Comparison of ENCODE assay signal across 3 worm cellular contexts in genomic region chrII:5892813-5893212, ce11.
TF ChIP-seq lines count a peak whose summit lies in the region.

No protein-coding gene starts in this region.

TF ChIP-seq in whole organism, L1 larva, 84 proteins besides CTCF, POLR2A, EP300 and RAD21:
- TF ChIP-seq jun-1 (tag; optimal IDR thresholded peaks at IDR 0.05; lab: Kevin White, UChicago) (peak; percentile 26), skn-1 (tag; optimal IDR thresholded peaks at IDR 0.05; lab: Kevin White, UChicago) (no peak), mef-2 (tag; optimal IDR thresholded peaks at IDR 0.05; lab: Kevin White, UChicago) (no peak), fos-1 (tag; optimal IDR thresholded peaks at IDR 0.05; lab: Kevin White, UChicago) (no peak), nhr-71 (tag; optimal IDR thresholded peaks at IDR 0.05; lab: Kevin White, UChicago) (no peak)
TF ChIP-seq in whole organism, L1 larva: peak in this region for 1.

TF ChIP-seq in whole organism, L4 larva, 104 proteins besides CTCF, POLR2A, EP300 and RAD21:
- TF ChIP-seq zfp-3 (GFP tag; conservative IDR thresholded peaks at IDR 0.05; lab: Robert Waterston, UW) (peak; percentile 82; the same call in 1 of the 2 replicates), pqm-1 (tag; optimal IDR thresholded peaks at IDR 0.05; lab: Kevin White, UChicago) (no peak), arid-1 (GFP tag; conservative IDR thresholded peaks at IDR 0.05; lab: Robert Waterston, UW) (no peak), zip-2 (tag; optimal IDR thresholded peaks at IDR 0.05; lab: Kevin White, UChicago) (no peak), snpc-1.2 (GFP tag; IDR thresholded peaks at IDR 0.05; lab: Robert Waterston, UW) (no peak), fkh-10 (GFP tag; optimal IDR thresholded peaks at IDR 0.05; lab: Kevin White, UChicago) (no peak), hif-1 (tag; optimal IDR thresholded peaks at IDR 0.05; lab: Kevin White, UChicago) (no peak), unc-62 (GFP tag; optimal IDR thresholded peaks at IDR 0.05 in 1 of 2; lab: Kevin White, UChicago) (peak in 1 of 2 experiments; percentile 85), unc-62 (tag; optimal IDR thresholded peaks at IDR 0.05; lab: Kevin White, UChicago) (no peak), fos-1 (tag; optimal IDR thresholded peaks at IDR 0.05; lab: Kevin White, UChicago) (no peak), ZK337.2 (GFP tag; IDR thresholded peaks at IDR 0.05; lab: Robert Waterston, UW) (no peak), Y75B8A.6 (GFP tag; IDR thresholded peaks at IDR 0.05; lab: Robert Waterston, UW) (no peak), dmd-9 (GFP tag; IDR thresholded peaks at IDR 0.05; lab: Robert Waterston, UW) (no peak), mep-1 (tag; optimal IDR thresholded peaks at IDR 0.05; lab: Kevin White, UChicago) (no peak)

TF ChIP-seq in whole organism, young adult, 124 proteins besides CTCF, POLR2A, EP300 and RAD21:
- TF ChIP-seq ztf-26 (tag; optimal IDR thresholded peaks at IDR 0.05; lab: Kevin White, UChicago) (peak; percentile 25), madf-6 (GFP tag; IDR thresholded peaks at IDR 0.05; lab: Robert Waterston, UW) (no peak), T26A5.8 (tag; optimal IDR thresholded peaks at IDR 0.05; lab: Kevin White, UChicago) (no peak), cebp-2 (GFP tag; IDR thresholded peaks at IDR 0.05; lab: Robert Waterston, UW) (no peak), repo-1 (tag; optimal IDR thresholded peaks at IDR 0.05; lab: Kevin White, UChicago) (peak; percentile 55), cebp-1 (GFP tag; IDR thresholded peaks at IDR 0.05; lab: Robert Waterston, UW) (no peak), cebp-1 (tag; optimal IDR thresholded peaks at IDR 0.05; lab: Kevin White, UChicago) (peak; percentile 4), Y56A3A.18 (GFP tag; IDR thresholded peaks at IDR 0.05; lab: Robert Waterston, UW) (no peak), atf-7 (tag; optimal IDR thresholded peaks at IDR 0.05; lab: Kevin White, UChicago) (peak; percentile 25), lir-1 (GFP tag; conservative IDR thresholded peaks at IDR 0.05; lab: Robert Waterston, UW) (no peak), B0336.3 (GFP tag; IDR thresholded peaks at IDR 0.05; lab: Robert Waterston, UW) (no peak), nfya-1 (tag; optimal IDR thresholded peaks at IDR 0.05; lab: Kevin White, UChicago; ENCODE audit: borderline replicate concordance, insufficient read depth) (no peak), ama-1 (optimal IDR thresholded peaks at IDR 0.05; lab: Kevin White, UChicago) (no peak), ama-1 (GFP tag; optimal IDR thresholded peaks at IDR 0.05; lab: Kevin White, UChicago) (no peak), lsy-27 (tag; optimal IDR thresholded peaks at IDR 0.05; lab: Kevin White, UChicago; ENCODE audit: borderline replicate concordance, insufficient read depth) (no peak), Y53G8AR.9 (GFP tag; conservative IDR thresholded peaks at IDR 0.05; lab: Robert Waterston, UW) (0 out of 2 replicates have a peak, but pooled peaks have one; percentile 47), ztf-25 (GFP tag; IDR thresholded peaks at IDR 0.05; lab: Robert Waterston, UW) (no peak)
